Worm (Caenorhabditis elegans): ENCODE measurements around the gene clec-168.

- TF ChIP-seq nhr-237 (tag; optimal IDR thresholded peaks at IDR 0.05) (no peak), unc-39 (tag; optimal IDR thresholded peaks at IDR 0.05) (no peak), nhr-11 (tag; optimal IDR thresholded peaks at IDR 0.05) (no peak), ztf-11 (tag; optimal IDR thresholded peaks at IDR 0.05) (no peak), R02D3.7 (tag; optimal IDR thresholded peaks at IDR 0.05) (no peak), zag-1 (tag; optimal IDR thresholded peaks at IDR 0.05) (no peak), nhr-6 (tag; optimal IDR thresholded peaks at IDR 0.05) (no peak), snpc-4 (tag; optimal IDR thresholded peaks at IDR 0.05) (no peak)
Observed at ce11 chrIV:1207980-1208379, 48.8 kb upstream of the clec-168 start, which contains the start of gene dsl-1.
